Worm (Caenorhabditis elegans): ENCODE data around the gene acl-4.

acl-4 gene

DNA sequence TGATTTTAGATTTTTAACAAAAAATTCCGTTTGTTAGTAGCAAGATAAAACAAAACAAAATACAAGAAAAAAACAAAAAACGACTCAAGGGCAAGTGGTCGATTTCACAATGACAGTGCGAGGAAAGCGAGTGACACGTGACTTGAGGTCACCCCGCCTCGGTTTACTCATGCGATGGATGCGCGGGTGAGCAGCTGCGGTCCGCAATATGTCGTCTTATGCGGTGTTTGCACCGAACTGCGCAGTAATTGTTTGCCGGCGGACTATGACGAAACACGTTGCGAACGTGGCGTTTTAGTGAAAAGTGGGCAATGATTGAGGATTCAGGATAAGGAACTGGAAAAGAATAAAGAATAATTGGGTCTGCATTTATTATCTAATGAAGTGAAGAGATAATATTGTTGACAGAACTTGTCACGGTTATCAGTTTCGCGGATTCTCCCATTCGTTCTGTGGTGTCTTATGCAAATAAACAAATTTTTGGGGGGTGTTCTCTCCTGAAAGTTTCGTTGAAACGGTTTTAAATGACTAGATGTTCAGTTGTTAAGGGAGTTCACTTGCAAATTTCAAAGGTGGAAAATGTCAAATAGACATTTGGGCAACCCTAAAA lies 1.3 kb upstream of the acl-4 start:
- TF ChIP-seq ceh-39 (tag; optimal IDR thresholded peaks at IDR 0.05) (no peak), cnd-1 (tag; optimal IDR thresholded peaks at IDR 0.05) (peak; percentile 80), lin-32 (GFP tag; optimal IDR thresholded peaks at IDR 0.05) (peak; percentile 62), elt-1 (tag; optimal IDR thresholded peaks at IDR 0.05; ENCODE audit: borderline replicate concordance, insufficient read depth) (no peak), nhr-28 (tag; optimal IDR thresholded peaks at IDR 0.05) (no peak), nhr-2 (tag; optimal IDR thresholded peaks at IDR 0.05) (peak; percentile 92), unc-120 (tag; optimal IDR thresholded peaks at IDR 0.05; ENCODE audit: poor library complexity, severe bottlenecking) (no peak), ceh-83 (GFP tag; optimal IDR thresholded peaks at IDR 0.05) (no peak), mls-2 (tag; optimal IDR thresholded peaks at IDR 0.05) (peak; percentile 31), bed-3 (GFP tag; optimal IDR thresholded peaks at IDR 0.05) (no peak), nhr-76 (tag; optimal IDR thresholded peaks at IDR 0.05) (no peak), zip-8 (tag; optimal IDR thresholded peaks at IDR 0.05) (no peak), unc-62 (GFP tag; optimal IDR thresholded peaks at IDR 0.05) (no peak), mep-1 (tag; optimal IDR thresholded peaks at IDR 0.05) (peak; percentile 49), tbx-8 (GFP tag; optimal IDR thresholded peaks at IDR 0.05) (no peak), M03D4.4 (tag; optimal IDR thresholded peaks at IDR 0.05) (peak; percentile 26), nhr-237 (tag; optimal IDR thresholded peaks at IDR 0.05) (no peak), ceh-43 (GFP tag; optimal IDR thresholded peaks at IDR 0.05) (no peak), unc-39 (tag; optimal IDR thresholded peaks at IDR 0.05) (peak; percentile 0), lsy-2 (tag; optimal IDR thresholded peaks at IDR 0.05) (no peak), flh-1 (GFP tag; optimal IDR thresholded peaks at IDR 0.05) (no peak), hlh-1 (tag; optimal IDR thresholded peaks at IDR 0.05) (peak; percentile 82), blmp-1 (tag; optimal IDR thresholded peaks at IDR 0.05) (no peak), lin-13 (tag; optimal IDR thresholded peaks at IDR 0.05) (peak; percentile 78), ham-2 (GFP tag; optimal IDR thresholded peaks at IDR 0.05) (no peak), pha-4 (tag; optimal IDR thresholded peaks at IDR 0.05) (no peak), snpc-4 (tag; optimal IDR thresholded peaks at IDR 0.05) (no peak), ces-1 (GFP tag; optimal IDR thresholded peaks at IDR 0.05) (peak; percentile 34), sem-2 (GFP tag; optimal IDR thresholded peaks at IDR 0.05) (no peak), sptf-1 (tag; optimal IDR thresholded peaks at IDR 0.05) (no peak), elt-3 (tag; optimal IDR thresholded peaks at IDR 0.05) (no peak), drap-1 (GFP tag; optimal IDR thresholded peaks at IDR 0.05) (peak; percentile 5), mab-5 (tag; optimal IDR thresholded peaks at IDR 0.05) (no peak), nhr-12 (tag; optimal IDR thresholded peaks at IDR 0.05) (no peak)

- no peak for TF ChIP-seq cnd-1 (tag; optimal IDR thresholded peaks at IDR 0.05)
- no peak for TF ChIP-seq nhr-12 (tag; optimal IDR thresholded peaks at IDR 0.05)
- no peak for TF ChIP-seq nhr-28 (tag; optimal IDR thresholded peaks at IDR 0.05)
- TF ChIP-seq mab-5 (tag; optimal IDR thresholded peaks at IDR 0.05): no peak
- no peak for TF ChIP-seq elt-1 (tag; optimal IDR thresholded peaks at IDR 0.05; ENCODE audit: borderline replicate concordance, insufficient read depth)
- no peak for TF ChIP-seq drap-1 (GFP tag; optimal IDR thresholded peaks at IDR 0.05)
- TF ChIP-seq unc-120 (tag; optimal IDR thresholded peaks at IDR 0.05; ENCODE audit: poor library complexity, severe bottlenecking): no peak
Measured at ce11 chrX:2068294-2068693, 1.9 kb downstream of the acl-4 start.

DNA sequence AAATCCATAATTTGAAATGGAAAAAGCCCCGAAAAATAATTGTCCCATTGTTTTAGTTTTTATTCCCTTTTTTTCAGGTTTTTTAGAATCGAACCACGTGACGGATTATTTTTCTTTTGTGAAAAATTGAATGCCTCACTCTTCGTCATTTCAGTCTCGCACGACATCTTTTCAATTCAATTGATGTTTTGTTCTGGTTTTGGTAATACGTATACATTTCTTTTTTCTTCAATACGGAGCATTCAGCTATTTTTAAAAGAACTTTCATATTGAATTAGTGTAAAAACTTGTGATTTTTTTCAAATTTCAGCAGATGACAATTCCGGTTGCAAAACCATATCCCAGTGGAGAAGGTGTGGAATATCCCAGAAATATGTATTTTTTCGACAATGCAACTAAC lies 5.5 kb downstream of the acl-4 start, which contains the start of gene F49H12.7:
Gene F49H12.7, plus strand, starts transcription at position 301 of the 400 bp plus-strand sequence.
- TF ChIP-seq lin-32 (GFP tag; optimal IDR thresholded peaks at IDR 0.05) (no peak), ztf-11 (tag; optimal IDR thresholded peaks at IDR 0.05) (no peak), nhr-237 (tag; optimal IDR thresholded peaks at IDR 0.05) (no peak), blmp-1 (tag; optimal IDR thresholded peaks at IDR 0.05) (no peak), pha-4 (tag; optimal IDR thresholded peaks at IDR 0.05) (no peak)

DNA sequence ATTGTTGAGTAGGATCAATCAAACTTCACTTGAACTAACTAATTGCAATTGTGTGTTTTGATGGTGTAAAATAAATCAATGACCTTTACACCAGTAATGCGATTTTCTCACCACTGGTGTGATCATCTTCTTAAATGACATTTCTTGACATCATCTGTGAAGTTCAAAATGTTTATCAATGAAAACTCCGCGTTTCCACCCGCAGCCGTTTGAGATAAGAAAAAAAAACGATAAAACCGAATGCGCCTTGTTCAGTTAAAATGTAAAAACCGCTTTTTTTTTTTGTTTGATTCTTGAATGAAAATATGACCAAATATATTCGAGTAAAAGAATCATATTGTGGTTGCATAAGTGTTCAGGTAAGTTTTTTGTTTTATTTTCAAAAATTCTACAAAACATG lies 18.6 kb downstream of the acl-4 start, which contains the start of gene Y102A11A.1:
Gene Y102A11A.1, plus strand, starts transcription at position 223 of the 400 bp plus-strand sequence.
- TF ChIP-seq ham-2 (GFP tag; optimal IDR thresholded peaks at IDR 0.05): no peak
- no peak for TF ChIP-seq blmp-1 (tag; optimal IDR thresholded peaks at IDR 0.05)
- TF ChIP-seq zip-8 (tag; optimal IDR thresholded peaks at IDR 0.05): no peak
- no peak for TF ChIP-seq ces-1 (GFP tag; optimal IDR thresholded peaks at IDR 0.05)
- no peak for TF ChIP-seq ceh-83 (GFP tag; optimal IDR thresholded peaks at IDR 0.05)
- no peak for TF ChIP-seq ztf-11 (tag; optimal IDR thresholded peaks at IDR 0.05)
- no peak for TF ChIP-seq sptf-1 (tag; optimal IDR thresholded peaks at IDR 0.05)
- TF ChIP-seq nhr-2 (tag; optimal IDR thresholded peaks at IDR 0.05): no peak
- no peak for TF ChIP-seq unc-62 (GFP tag; optimal IDR thresholded peaks at IDR 0.05)
- TF ChIP-seq nhr-12 (tag; optimal IDR thresholded peaks at IDR 0.05): no peak
- no peak for TF ChIP-seq mls-2 (tag; optimal IDR thresholded peaks at IDR 0.05)
- TF ChIP-seq drap-1 (GFP tag; optimal IDR thresholded peaks at IDR 0.05): no peak
- TF ChIP-seq sem-2 (GFP tag; optimal IDR thresholded peaks at IDR 0.05): no peak
- no peak for TF ChIP-seq lin-32 (GFP tag; optimal IDR thresholded peaks at IDR 0.05)
- TF ChIP-seq cnd-1 (tag; optimal IDR thresholded peaks at IDR 0.05): no peak
- no peak for TF ChIP-seq lsy-2 (tag; optimal IDR thresholded peaks at IDR 0.05)
